Worm (Caenorhabditis elegans): ENCODE data around the gene C44H4.4.
A peak's percentile ranks its signal among the peaks of the same experiment; 100 is the strongest.

C44H4.4 gene

ce11 chrX:14572419-14572818 lies 16.5 kb downstream of the C44H4.4 start, which contains the start of gene lron-1:
Gene lron-1, plus strand, starts transcription at chrX:14572719.
- TF ChIP-seq snpc-4 (tag; optimal IDR thresholded peaks at IDR 0.05) (no peak), ztf-4 (tag; optimal IDR thresholded peaks at IDR 0.05) (no peak), crh-2 (tag; optimal IDR thresholded peaks at IDR 0.05) (no peak), zag-1 (tag; optimal IDR thresholded peaks at IDR 0.05) (no peak), nhr-21 (tag; optimal IDR thresholded peaks at IDR 0.05) (no peak), ama-1 (optimal IDR thresholded peaks at IDR 0.05) (no peak), lsy-2 (tag; optimal IDR thresholded peaks at IDR 0.05) (no peak), R02D3.7 (tag; optimal IDR thresholded peaks at IDR 0.05) (no peak), ztf-11 (tag; optimal IDR thresholded peaks at IDR 0.05) (no peak), nhr-77 (tag; optimal IDR thresholded peaks at IDR 0.05) (no peak), ZK546.5 (tag; optimal IDR thresholded peaks at IDR 0.05) (no peak), skn-1 (tag; optimal IDR thresholded peaks at IDR 0.05) (no peak), blmp-1 (tag; optimal IDR thresholded peaks at IDR 0.05; ENCODE audit: insufficient read depth) (no peak), sma-3 (GFP tag; optimal IDR thresholded peaks at IDR 0.05) (no peak), nhr-11 (tag; optimal IDR thresholded peaks at IDR 0.05) (no peak), ceh-82 (tag; optimal IDR thresholded peaks at IDR 0.05) (no peak), nhr-6 (tag; optimal IDR thresholded peaks at IDR 0.05) (no peak)

- no peak for TF ChIP-seq nhr-10 (tag; optimal IDR thresholded peaks at IDR 0.05)
Measured at ce11 chrX:14571277-14571676, 17.6 kb downstream of the C44H4.4 start.

ce11 chrX:14568258-14568763 lies 20.6 kb downstream of the C44H4.4 start:
- TF ChIP-seq nhr-237 (tag; optimal IDR thresholded peaks at IDR 0.05): no peak
- TF ChIP-seq sma-3 (GFP tag; optimal IDR thresholded peaks at IDR 0.05): no peak
- no peak for TF ChIP-seq elt-1 (tag; optimal IDR thresholded peaks at IDR 0.05)
- TF ChIP-seq mdl-1 (tag; optimal IDR thresholded peaks at IDR 0.05): no peak
- TF ChIP-seq ztf-4 (tag; optimal IDR thresholded peaks at IDR 0.05): no peak
- TF ChIP-seq fos-1 (tag; optimal IDR thresholded peaks at IDR 0.05): no peak
- no peak for TF ChIP-seq unc-62 (GFP tag; optimal IDR thresholded peaks at IDR 0.05)
- TF ChIP-seq ztf-11 (tag; optimal IDR thresholded peaks at IDR 0.05): no peak
- TF ChIP-seq nhr-10 (tag; optimal IDR thresholded peaks at IDR 0.05): no peak
- no peak for TF ChIP-seq ceh-82 (tag; optimal IDR thresholded peaks at IDR 0.05)
- no peak for TF ChIP-seq F13H6.1 (tag; optimal IDR thresholded peaks at IDR 0.05)
- TF ChIP-seq lin-13 (GFP tag; optimal IDR thresholded peaks at IDR 0.05): no peak

- TF ChIP-seq unc-62 (GFP tag; optimal IDR thresholded peaks at IDR 0.05) (no peak), ceh-82 (tag; optimal IDR thresholded peaks at IDR 0.05) (no peak), peb-1 (tag; optimal IDR thresholded peaks at IDR 0.05) (no peak), mdl-1 (tag; optimal IDR thresholded peaks at IDR 0.05) (no peak), skn-1 (tag; optimal IDR thresholded peaks at IDR 0.05) (no peak), sma-9 (GFP tag; optimal IDR thresholded peaks at IDR 0.05) (peak; percentile 71), sma-9 (tag; optimal IDR thresholded peaks at IDR 0.05) (no peak), F13H6.1 (tag; optimal IDR thresholded peaks at IDR 0.05) (peak; percentile 24), nhr-25 (tag; optimal IDR thresholded peaks at IDR 0.05) (no peak), lin-11 (tag; optimal IDR thresholded peaks at IDR 0.05) (no peak), sma-3 (GFP tag; optimal IDR thresholded peaks at IDR 0.05) (no peak), ztf-1 (GFP tag; conservative IDR thresholded peaks at IDR 0.05) (no peak), nhr-77 (tag; optimal IDR thresholded peaks at IDR 0.05) (no peak), nhr-129 (tag; optimal IDR thresholded peaks at IDR 0.05) (peak; percentile 5), unc-39 (tag; optimal IDR thresholded peaks at IDR 0.05) (no peak), zag-1 (tag; optimal IDR thresholded peaks at IDR 0.05) (no peak), gmeb-1 (tag; optimal IDR thresholded peaks at IDR 0.05) (no peak), nhr-11 (tag; optimal IDR thresholded peaks at IDR 0.05) (no peak), sem-4 (tag; optimal IDR thresholded peaks at IDR 0.05) (peak; percentile 35), lin-13 (GFP tag; optimal IDR thresholded peaks at IDR 0.05) (no peak), ama-1 (optimal IDR thresholded peaks at IDR 0.05) (no peak), nhr-6 (tag; optimal IDR thresholded peaks at IDR 0.05) (peak; percentile 8)
Measured at ce11 chrX:14566047-14566446, 22.9 kb downstream of the C44H4.4 start.

- TF ChIP-seq sma-9 (GFP tag; optimal IDR thresholded peaks at IDR 0.05) (peak; percentile 32), sma-9 (tag; optimal IDR thresholded peaks at IDR 0.05) (no peak), ztf-4 (tag; optimal IDR thresholded peaks at IDR 0.05) (no peak)
Measured at ce11 chrX:14565245-14565644, 23.7 kb downstream of the C44H4.4 start.
